Fruit fly (Drosophila melanogaster): ENCODE measurements around the gene CG9525.

- no peak for TF ChIP-seq salr (GFP tag; optimal IDR thresholded peaks at IDR 0.05)
- TF ChIP-seq Hr39 (GFP tag; optimal IDR thresholded peaks at IDR 0.05): no peak
- no peak for TF ChIP-seq Eip93F (GFP tag; optimal IDR thresholded peaks at IDR 0.05)
- TF ChIP-seq Lpt (GFP tag; optimal IDR thresholded peaks at IDR 0.05): no peak
- no peak for TF ChIP-seq CG9139 (GFP tag; optimal IDR thresholded peaks at IDR 0.05)
- TF ChIP-seq CG11902 (GFP tag; optimal IDR thresholded peaks at IDR 0.05): no peak
- no peak for TF ChIP-seq Met (GFP tag; optimal IDR thresholded peaks at IDR 0.05)
- TF ChIP-seq Hr38 (GFP tag; optimal IDR thresholded peaks at IDR 0.05): no peak
- no peak for TF ChIP-seq pdm3 (GFP tag; optimal IDR thresholded peaks at IDR 0.05)
- TF ChIP-seq CG6854 (GFP tag; optimal IDR thresholded peaks at IDR 0.05): no peak
These were observed 13.2 kb upstream of the CG9525 start, which contains the start of gene CG9541 for dm6 chr2L:8975328-8975727.

Measured in whole organism, prepupa.